Worm (Caenorhabditis elegans) whole organism, late embryonic: ENCODE data around the gene ain-1.

Experiments used
- F13H6.1 ChIP-seq: sonication (generic microtip); optimal IDR thresholded peaks from 2 replicates; lab custom pipeline; 2016; ENCODE audit warnings: missing genetic modification characterization, missing compliant biosample characterization
- K02D7.2 ChIP-seq: sonication (generic microtip); optimal IDR thresholded peaks from 2 replicates; lab custom pipeline; 2017; ENCODE audit warnings: mild to moderate bottlenecking, missing genetic modification characterization, missing compliant biosample characterization
- T23F11.4 ChIP-seq: fragments of 200-800 bp; sonication (Bioruptor generic); optimal IDR thresholded peaks from 2 replicates; lab custom pipeline; 2018; ENCODE audit warnings: mild to moderate bottlenecking, missing genetic modification characterization, missing compliant biosample characterization
- ceh-30 ChIP-seq: fragments of 150-350 bp; optimal IDR thresholded peaks from 2 replicates; lab custom pipeline; 2014; ENCODE audit warnings: missing biosample characterization, missing genetic modification characterization
- ceh-31 ChIP-seq: sonication (generic microtip); optimal IDR thresholded peaks from 2 replicates; lab custom pipeline; 2016; ENCODE audit warnings: missing genetic modification characterization, missing compliant biosample characterization
- elt-2 ChIP-seq: sonication (generic microtip); optimal IDR thresholded peaks from 2 replicates; lab custom pipeline; 2016; ENCODE audit warnings: missing genetic modification reagents, missing genetic modification characterization, missing compliant biosample characterization
- ets-4 ChIP-seq: sonication (generic microtip); optimal IDR thresholded peaks from 2 replicates; lab custom pipeline; 2016; ENCODE audit warnings: missing genetic modification characterization, missing compliant biosample characterization
- nhr-232 ChIP-seq: sonication (generic microtip); optimal IDR thresholded peaks from 2 replicates; lab custom pipeline; 2016; ENCODE audit warnings: missing genetic modification characterization, missing compliant biosample characterization
- pag-3 ChIP-seq: sonication (generic microtip); optimal IDR thresholded peaks from 2 replicates; lab custom pipeline; 2016; ENCODE audit warnings: missing compliant biosample characterization, missing genetic modification characterization, borderline replicate concordance
- pha-4 ChIP-seq: fragments of 150-350 bp; optimal IDR thresholded peaks from 2 replicates; lab custom pipeline; 2018; ENCODE audit warnings: missing biosample characterization, missing genetic modification reagents, missing genetic modification characterization

ce11 chrX:16611333-16612043, 1.8 kb upstream of the ain-1 start:
- TF ChIP-seq elt-2, result no peak
- no peak for TF ChIP-seq ets-4 (tag; lab: Kevin White, UChicago)
- TF ChIP-seq ceh-31 (tag; lab: Kevin White, UChicago), result peak; percentile 45
- TF ChIP-seq pag-3 (tag; lab: Kevin White, UChicago), result no peak
- no peak for TF ChIP-seq T23F11.4 (GFP tag; lab: Kevin White, UChicago)
- no peak for TF ChIP-seq pha-4 (tag; lab: Kevin White, UChicago)
- TF ChIP-seq nhr-232 (tag; lab: Kevin White, UChicago), result no peak
- TF ChIP-seq ceh-30 (tag; lab: Kevin White, UChicago), result no peak
- no peak for TF ChIP-seq F13H6.1
- no peak for TF ChIP-seq K02D7.2 (tag; lab: Kevin White, UChicago)
